Worm (Caenorhabditis elegans): ENCODE data around the gene F38E1.3.

The F38E1.3 gene

DNA sequence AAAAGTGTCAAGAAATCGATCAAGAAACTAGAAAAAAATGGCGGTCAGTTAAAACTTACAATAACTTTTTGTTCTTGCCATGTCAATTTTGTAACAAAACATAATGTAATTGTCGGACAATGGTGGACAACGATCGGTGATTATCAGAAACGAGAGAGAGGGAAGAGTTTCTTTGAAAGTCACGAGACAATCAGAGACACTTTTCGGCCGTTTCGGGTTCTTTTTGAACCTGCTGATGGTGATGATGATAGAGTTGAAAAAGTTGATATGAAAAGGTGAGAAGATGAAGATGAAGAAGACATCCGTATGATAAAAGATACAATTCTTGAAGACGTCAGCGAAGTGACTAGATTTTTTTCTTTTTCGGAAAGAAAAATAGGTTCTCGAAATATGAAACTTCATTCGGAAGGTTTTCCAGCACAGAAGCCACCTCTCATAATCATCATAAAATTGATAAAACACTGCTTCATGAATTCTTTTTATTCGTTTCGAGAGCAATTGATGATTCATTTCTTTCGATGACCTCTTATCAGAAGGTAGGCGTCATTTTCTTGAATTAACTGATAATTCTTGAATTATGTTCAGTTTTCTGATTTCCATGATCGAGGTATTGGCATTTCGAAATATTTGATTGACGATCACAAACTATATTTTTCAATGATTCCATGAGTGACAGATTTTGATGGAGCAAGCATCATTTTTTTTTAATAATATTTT, 51.0 kb downstream of the F38E1.3 start (continued):
- no peak for TF ChIP-seq zip-11 (GFP tag; IDR thresholded peaks at IDR 0.05)
- no peak for TF ChIP-seq pha-4 (GFP tag; IDR thresholded peaks at IDR 0.05)
- TF ChIP-seq pha-4 (tag; optimal IDR thresholded peaks at IDR 0.05) = no peak
- no peak for TF ChIP-seq spr-3 (GFP tag; optimal IDR thresholded peaks at IDR 0.05)
- TF ChIP-seq lin-39 (tag; optimal IDR thresholded peaks at IDR 0.05) = no peak
- TF ChIP-seq lsy-2 (tag; optimal IDR thresholded peaks at IDR 0.05) = no peak
- no peak for TF ChIP-seq T26A8.4 (GFP tag; IDR thresholded peaks at IDR 0.05)
- no peak for TF ChIP-seq mes-2 (tag; optimal IDR thresholded peaks at IDR 0.05; ENCODE audit: poor library complexity, severe bottlenecking)
- no peak for TF ChIP-seq nhr-11 (tag; optimal IDR thresholded peaks at IDR 0.05)
- no peak for TF ChIP-seq F49E8.2 (tag; optimal IDR thresholded peaks at IDR 0.05; ENCODE audit: borderline replicate concordance)
- no peak for TF ChIP-seq sdz-12 (GFP tag; optimal IDR thresholded peaks at IDR 0.05)
- no peak for TF ChIP-seq pqm-1 (tag; optimal IDR thresholded peaks at IDR 0.05)
- no peak for TF ChIP-seq set-16 (GFP tag; IDR thresholded peaks at IDR 0.05)
- no peak for TF ChIP-seq zag-1 (tag; optimal IDR thresholded peaks at IDR 0.05)
- no peak for TF ChIP-seq zfp-2 (tag; optimal IDR thresholded peaks at IDR 0.05)
- TF ChIP-seq F37D6.2 (tag; optimal IDR thresholded peaks at IDR 0.05) = no peak
- peak; percentile 67 for TF ChIP-seq hlh-30 (tag; optimal IDR thresholded peaks at IDR 0.05; ENCODE audit: insufficient read depth)
- no peak for TF ChIP-seq F10B5.3 (tag; optimal IDR thresholded peaks at IDR 0.05)
- no peak for TF ChIP-seq aly-2 (tag; optimal IDR thresholded peaks at IDR 0.05)
- TF ChIP-seq fkh-10 (GFP tag; optimal IDR thresholded peaks at IDR 0.05) = no peak

Measured in whole organism, L4 larva.